Fruit fly (Drosophila melanogaster) whole organism, adult: Measurements from ENCODE around the gene muc.

Experiments
- CG12768 ChIP-seq: fragments of 200-800 bp; sonication (Bioruptor generic); optimal IDR thresholded peaks from 2 replicates; lab custom pipeline; 2017; ENCODE audit warnings: missing biosample characterization, missing genetic modification characterization, mild to moderate bottlenecking, moderate library complexity, missing genetic modification reagents
- CG14711 ChIP-seq: fragments of 200-800 bp; sonication (Bioruptor generic); optimal IDR thresholded peaks from 2 replicates; lab custom pipeline; 2018; ENCODE audit warnings: missing biosample characterization, mild to moderate bottlenecking, missing genetic modification characterization, moderate library complexity
- CG1620 ChIP-seq: fragments of 200-800 bp; sonication (Bioruptor generic); optimal IDR thresholded peaks from 2 replicates; lab custom pipeline; 2016; ENCODE audit warnings: missing biosample characterization, missing genetic modification characterization
- CG7045 ChIP-seq: fragments of 200-800 bp; sonication (Bioruptor generic); optimal IDR thresholded peaks from 2 replicates; lab custom pipeline; 2017; ENCODE audit warnings: missing biosample characterization, mild to moderate bottlenecking, missing genetic modification characterization
- CG7101 ChIP-seq: fragments of 200-800 bp; sonication (Bioruptor generic); optimal IDR thresholded peaks from 2 replicates; lab custom pipeline; 2018; ENCODE audit warnings: missing biosample characterization, mild to moderate bottlenecking, missing genetic modification characterization, moderate library complexity
- Clk ChIP-seq: fragments of 200-800 bp; sonication (Bioruptor generic); optimal IDR thresholded peaks from 2 replicates; lab custom pipeline; 2017; ENCODE audit warnings: missing biosample characterization, missing genetic modification characterization
- Mnt ChIP-seq: fragments of 200-800 bp; sonication (Bioruptor generic); optimal IDR thresholded peaks from 2 replicates; lab custom pipeline; 2016; ENCODE audit warnings: missing biosample characterization, mild to moderate bottlenecking, missing genetic modification characterization
- bab1 ChIP-seq: fragments of 200-800 bp; sonication (Bioruptor generic); optimal IDR thresholded peaks from 3 replicates; lab custom pipeline; 2019; ENCODE audit warnings: missing biosample characterization, mild to moderate bottlenecking, missing genetic modification characterization, moderate library complexity
- cic ChIP-seq: fragments of 200-800 bp; sonication (Bioruptor generic); optimal IDR thresholded peaks from 2 replicates; lab custom pipeline; 2017; ENCODE audit warnings: missing biosample characterization, mild to moderate bottlenecking, missing genetic modification characterization, moderate library complexity
- ovo ChIP-seq: fragments of 200-800 bp; sonication (Bioruptor generic); optimal IDR thresholded peaks from 2 replicates; lab custom pipeline; 2016; ENCODE audit warnings: missing biosample characterization, missing genetic modification characterization
- pad ChIP-seq: fragments of 200-800 bp; sonication (Bioruptor generic); optimal IDR thresholded peaks from 3 replicates; lab custom pipeline; 2017; ENCODE audit warnings: missing biosample characterization, missing genetic modification characterization, mild to moderate bottlenecking, moderate library complexity, missing genetic modification reagents
- toe ChIP-seq: fragments of 200-800 bp; sonication (Bioruptor generic); optimal IDR thresholded peaks from 2 replicates; lab custom pipeline; 2016; ENCODE audit warnings: missing biosample characterization, missing genetic modification characterization

DNA sequence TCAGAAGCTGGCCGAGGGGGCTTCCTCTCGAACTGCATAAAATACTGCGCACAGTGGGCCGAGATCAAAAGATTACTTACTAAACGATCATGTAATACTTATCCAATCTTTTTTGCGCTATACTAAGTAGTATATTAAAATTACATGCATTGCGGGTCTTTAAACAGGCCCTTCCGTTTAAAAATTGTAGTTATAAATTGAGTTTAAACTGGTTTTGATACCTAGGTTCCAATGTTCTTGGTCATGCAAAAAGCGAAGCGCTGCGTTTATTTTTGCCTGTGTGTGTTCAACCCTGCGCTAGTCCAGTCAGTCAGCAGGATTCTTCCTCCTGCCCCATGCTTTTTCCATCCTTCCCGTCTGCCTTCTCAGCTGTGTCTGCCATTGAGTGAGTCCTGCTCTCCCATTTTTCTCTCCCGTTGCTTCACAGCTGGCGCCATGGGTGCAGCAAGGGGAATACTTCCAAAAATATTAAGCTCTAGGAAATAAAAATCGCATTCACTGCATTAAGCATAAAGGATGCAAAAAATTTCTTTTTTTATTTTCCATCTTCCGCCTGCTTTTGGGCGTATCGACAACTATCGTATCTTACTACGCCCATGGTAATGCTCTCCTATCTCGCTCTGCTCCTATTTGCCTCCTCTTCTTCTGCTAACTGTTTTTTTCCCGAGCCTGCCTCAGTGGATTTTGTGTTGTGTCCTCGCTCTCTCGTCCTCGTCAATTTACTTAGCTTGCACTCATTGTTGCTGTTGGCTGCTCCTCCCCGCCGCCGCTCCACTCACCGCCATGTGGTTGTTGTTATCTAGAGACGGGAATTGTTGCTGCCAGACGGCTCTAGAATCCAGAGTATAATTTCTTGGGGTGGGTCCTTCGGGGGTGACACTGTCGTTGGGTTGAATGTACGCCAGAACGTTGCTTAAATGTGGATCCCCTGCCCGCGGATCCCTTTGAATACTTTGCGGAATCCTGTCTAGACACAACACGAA, 6.1 kb upstream of the muc start:
- no peak for TF ChIP-seq CG14711 (tag; lab: Kevin White, UChicago)
- no peak for TF ChIP-seq pad (GFP tag; lab: Kevin White, UChicago)
- no peak for TF ChIP-seq CG12768 (GFP tag; lab: Kevin White, UChicago)
- no peak for TF ChIP-seq cic (GFP tag; lab: Kevin White, UChicago)
- no peak for TF ChIP-seq CG7045 (GFP tag; lab: Kevin White, UChicago)
- TF ChIP-seq bab1, result no peak
- no peak for TF ChIP-seq Clk (GFP tag; lab: Kevin White, UChicago)
- no peak for TF ChIP-seq CG1620 (GFP tag; lab: Kevin White, UChicago)
- TF ChIP-seq Mnt (GFP tag; lab: Kevin White, UChicago), result no peak
- TF ChIP-seq toe (GFP tag; lab: Kevin White, UChicago), result no peak
- no peak for TF ChIP-seq ovo
- no peak for TF ChIP-seq CG7101 (tag; lab: Kevin White, UChicago)
